Fruit fly (Drosophila melanogaster) whole organism: ENCODE data around the gene r-cup.

ENCODE experiments used
- CG8478 ChIP-seq: fragments of >200 bp; optimal IDR thresholded peaks from 2 replicates; lab custom pipeline; 2018; ENCODE audit warnings: inconsistent platforms
- Dll ChIP-seq: fragments of >200 bp; optimal IDR thresholded peaks from 2 replicates; lab custom pipeline; 2017
- EcR ChIP-seq, 2 experiments: fragments of >200 bp; optimal IDR thresholded peaks; 2 replicates each; lab custom pipeline; 2017; ENCODE audit warnings: missing biosample characterization in 2 of 2, missing genetic modification characterization in 2 of 2, missing genetic modification reagents in 2 of 2
- pan ChIP-seq: fragments of >200 bp; optimal IDR thresholded peaks from 2 replicates; lab custom pipeline; 2017
- psq ChIP-seq: fragments of >200 bp; optimal IDR thresholded peaks from 2 replicates; lab custom pipeline; 2017
- usp ChIP-seq: fragments of >200 bp; optimal IDR thresholded peaks from 2 replicates; lab custom pipeline; 2017; ENCODE audit warnings: missing biosample characterization, missing genetic modification characterization, mixed read lengths

r-cup gene

dm6 chrX:21040505-21040904 lies 14.8 kb upstream of the r-cup start, which contains the start of gene CG15449:
CG15449 (minus strand) TSS chrX:21040605.
- no peak for TF ChIP-seq psq (lab: Kevin White, UChicago)
- TF ChIP-seq usp (GFP tag; lab: Kevin White, UChicago) = no peak
- TF ChIP-seq Dll (lab: Kevin White, UChicago) = no peak
- TF ChIP-seq EcR (GFP tag; optimal IDR thresholded peaks at IDR 0.05; lab: Kevin White, UChicago) = no peak
- no peak for TF ChIP-seq pan (lab: Kevin White, UChicago)
- TF ChIP-seq CG8478 (lab: Kevin White, UChicago) = no peak

DNA sequence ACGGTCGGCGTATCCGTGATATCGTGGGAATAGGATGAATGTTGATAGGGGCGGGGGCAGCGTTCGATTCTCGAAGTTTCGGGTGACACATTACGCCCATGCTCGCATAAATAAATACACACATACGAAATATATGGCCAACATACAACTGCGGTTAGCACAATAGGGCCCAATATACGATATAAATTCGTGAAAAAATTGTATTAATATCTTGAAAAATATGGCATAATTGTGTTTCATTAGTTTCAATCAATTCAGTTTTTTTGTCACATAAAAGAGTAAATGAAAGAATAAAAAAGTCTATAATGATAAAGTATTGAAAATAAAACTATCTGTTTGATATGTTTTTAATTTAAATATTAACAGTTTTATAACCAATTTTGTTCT lies 10.2 kb upstream of the r-cup start:
- TF ChIP-seq EcR (GFP tag; optimal IDR thresholded peaks at IDR 0.05; lab: Kevin White, UChicago) (no peak), usp (GFP tag; lab: Kevin White, UChicago) (no peak), Dll (lab: Kevin White, UChicago) (no peak), CG8478 (lab: Kevin White, UChicago) (no peak), psq (lab: Kevin White, UChicago) (no peak), pan (lab: Kevin White, UChicago) (no peak)

dm6 chrX:21035208-21035937 lies 9.7 kb upstream of the r-cup start, which contains the start of gene Ntf-2:
Ntf-2 (plus strand) TSS chrX:21035469.
- no peak for TF ChIP-seq pan (lab: Kevin White, UChicago)
- TF ChIP-seq usp (GFP tag; lab: Kevin White, UChicago) = no peak
- no peak for TF ChIP-seq psq (lab: Kevin White, UChicago)
- TF ChIP-seq EcR (GFP tag; optimal IDR thresholded peaks at IDR 0.05; lab: Kevin White, UChicago) = no peak
- no peak for TF ChIP-seq CG8478 (lab: Kevin White, UChicago)
- TF ChIP-seq Dll (lab: Kevin White, UChicago) = no peak

- TF ChIP-seq psq (lab: Kevin White, UChicago) = no peak
- no peak for TF ChIP-seq CG8478 (lab: Kevin White, UChicago)
- no peak for TF ChIP-seq pan (lab: Kevin White, UChicago)
- no peak for TF ChIP-seq Dll (lab: Kevin White, UChicago)
- no peak for TF ChIP-seq usp (GFP tag; lab: Kevin White, UChicago)
- no peak for TF ChIP-seq EcR (GFP tag; optimal IDR thresholded peaks at IDR 0.05; lab: Kevin White, UChicago)
These were observed 8.9 kb upstream of the r-cup start for dm6 chrX:21034638-21035037.

DNA sequence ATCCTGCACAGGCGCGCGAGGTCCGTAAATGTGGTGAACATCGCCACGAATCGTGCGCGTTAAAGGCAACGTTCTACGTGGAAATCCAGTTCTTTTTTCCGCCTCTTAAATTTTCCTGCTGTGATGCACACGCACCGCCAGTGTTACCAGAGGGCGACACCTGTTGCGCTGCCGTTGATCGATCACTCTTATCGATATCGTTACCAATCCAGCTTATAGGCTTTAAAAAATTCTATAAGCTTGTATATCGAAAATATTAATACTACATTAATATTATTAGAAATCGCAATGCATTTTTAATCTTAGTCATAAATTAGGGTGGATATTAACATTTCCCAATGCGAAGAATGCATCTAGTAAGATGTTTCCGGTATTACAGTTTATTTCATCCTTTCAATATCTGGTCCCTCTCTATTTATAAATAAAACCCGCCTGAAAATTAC lies 6.2 kb upstream of the r-cup start, which contains the start of gene CG1529:
Gene CG1529 (minus strand): TSS at position 132 of the 443 bp plus-strand sequence.
- no peak for TF ChIP-seq usp (GFP tag; lab: Kevin White, UChicago)
- TF ChIP-seq EcR (GFP tag; optimal IDR thresholded peaks at IDR 0.05; lab: Kevin White, UChicago) = no peak
- no peak for TF ChIP-seq Dll (lab: Kevin White, UChicago)
- TF ChIP-seq psq (lab: Kevin White, UChicago) = no peak
- TF ChIP-seq CG8478 (lab: Kevin White, UChicago) = no peak
- no peak for TF ChIP-seq pan (lab: Kevin White, UChicago)

DNA sequence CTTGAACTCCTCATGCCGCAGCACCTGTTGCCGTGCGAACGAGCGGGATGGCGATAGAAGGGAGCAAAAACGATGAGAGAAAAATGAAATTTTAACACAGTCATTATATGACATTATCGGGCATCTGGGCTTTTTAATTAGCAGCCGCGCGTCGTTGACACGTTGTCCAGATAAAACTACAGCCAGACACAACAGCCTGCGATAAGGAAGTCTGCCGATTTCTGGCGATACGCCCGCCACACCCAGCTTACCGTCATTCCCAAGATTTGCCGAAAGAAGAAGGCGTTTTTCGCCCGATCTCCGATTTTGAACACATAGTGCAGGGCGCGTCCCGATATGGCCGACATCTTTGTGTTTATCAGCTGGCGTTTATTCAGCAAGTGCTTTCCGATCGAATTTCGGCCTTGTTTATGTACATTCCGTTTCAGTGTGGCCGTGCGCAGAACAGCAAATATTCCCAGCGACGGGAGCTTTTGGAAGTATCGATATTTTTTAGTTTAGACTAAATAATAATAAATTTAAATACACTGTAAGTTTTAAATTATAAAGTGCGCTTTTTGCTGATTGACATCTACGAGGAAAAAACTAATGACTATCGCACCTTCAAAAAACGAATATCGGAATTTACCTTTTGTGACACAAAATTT lies 2.4 kb upstream of the r-cup start, which contains the start of gene CG1532:
Gene CG1532 (minus strand): TSS at position 433 of the 647 bp plus-strand sequence.
- TF ChIP-seq usp (GFP tag; lab: Kevin White, UChicago) (no peak), CG8478 (lab: Kevin White, UChicago) (no peak), Dll (lab: Kevin White, UChicago) (no peak), EcR (GFP tag; optimal IDR thresholded peaks at IDR 0.05; lab: Kevin White, UChicago) (no peak), psq (lab: Kevin White, UChicago) (no peak), pan (lab: Kevin White, UChicago) (no peak)

DNA sequence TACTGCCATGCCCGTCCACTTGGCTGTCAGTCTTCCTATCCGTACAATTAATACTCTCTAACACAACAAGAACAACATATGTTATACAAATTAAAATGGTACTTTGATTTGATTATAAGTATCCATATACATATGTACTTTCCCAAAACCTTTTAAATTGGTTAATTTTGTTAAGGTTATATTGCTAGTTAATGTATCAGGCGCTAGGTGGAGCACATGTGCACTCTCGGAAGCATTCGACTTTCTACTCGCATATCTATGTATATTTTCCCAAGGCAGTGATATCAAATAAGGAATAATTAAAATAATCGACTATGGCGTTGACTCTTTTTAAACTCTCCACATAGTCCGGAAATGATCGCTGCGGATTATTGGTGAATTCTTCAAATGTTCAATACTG lies 8.1 kb downstream of the r-cup start:
- no peak for TF ChIP-seq CG8478 (lab: Kevin White, UChicago)
- no peak for TF ChIP-seq usp (GFP tag; lab: Kevin White, UChicago)
- no peak for TF ChIP-seq EcR (GFP tag; optimal IDR thresholded peaks at IDR 0.05; lab: Kevin White, UChicago)
- no peak for TF ChIP-seq psq (lab: Kevin White, UChicago)
- no peak for TF ChIP-seq pan (lab: Kevin White, UChicago)
- no peak for TF ChIP-seq Dll (lab: Kevin White, UChicago)

dm6 chrX:21010541-21010940 lies 15.1 kb downstream of the r-cup start:
- TF ChIP-seq CG8478 (lab: Kevin White, UChicago) = no peak

dm6 chrX:20984386-20984785 lies 41.3 kb downstream of the r-cup start, which contains the start of gene CG11666:
CG11666 (plus strand) TSS chrX:20984686.
- no peak for TF ChIP-seq Dll (lab: Kevin White, UChicago)
- TF ChIP-seq EcR (GFP tag; optimal IDR thresholded peaks at IDR 0.05; lab: Kevin White, UChicago) = no peak
- TF ChIP-seq pan (lab: Kevin White, UChicago) = no peak
- TF ChIP-seq usp (GFP tag; lab: Kevin White, UChicago) = no peak
- TF ChIP-seq psq (lab: Kevin White, UChicago) = no peak
- no peak for TF ChIP-seq CG8478 (lab: Kevin White, UChicago)

DNA sequence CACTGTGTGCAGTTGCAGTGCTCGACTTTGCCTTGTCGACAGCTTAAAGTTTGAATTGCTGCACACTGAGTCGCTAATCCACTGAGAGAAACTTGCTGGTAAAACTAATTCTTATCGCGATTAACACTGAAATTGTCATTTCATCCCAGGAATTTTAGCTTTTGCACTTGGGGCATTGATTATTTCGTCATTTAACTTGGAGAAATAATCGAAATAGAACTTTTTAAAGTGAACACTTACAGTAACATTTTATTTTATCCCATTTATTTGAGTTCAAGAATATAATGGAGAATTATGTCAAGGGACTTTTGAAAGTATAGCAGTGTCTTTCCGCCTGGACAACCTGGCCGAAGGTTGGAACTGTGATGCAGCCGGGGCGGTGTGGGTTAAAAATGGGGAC lies 47.7 kb downstream of the r-cup start, which contains the start of gene CG44426:
Gene CG44426 (plus strand): TSS at position 301 of the 400 bp plus-strand sequence.
- TF ChIP-seq pan (lab: Kevin White, UChicago) (no peak), psq (lab: Kevin White, UChicago) (no peak), Dll (lab: Kevin White, UChicago) (no peak), usp (GFP tag; lab: Kevin White, UChicago) (no peak), CG8478 (lab: Kevin White, UChicago) (no peak), EcR (GFP tag; optimal IDR thresholded peaks at IDR 0.05; lab: Kevin White, UChicago) (no peak)
